Fruit fly (Drosophila melanogaster) whole organism, embryonic: ENCODE data around the gene Pcyt1.

Experiments
- Abd-B ChIP-seq: fragments of 200-800 bp; sonication (Bioruptor generic); optimal IDR thresholded peaks from 2 replicates; lab custom pipeline; 2018; ENCODE audit warnings: missing biosample characterization, mild to moderate bottlenecking, missing genetic modification characterization, moderate library complexity
- Asciz ChIP-seq: fragments of 200-800 bp; sonication (Bioruptor generic); optimal IDR thresholded peaks from 2 replicates; lab custom pipeline; 2017; ENCODE audit warnings: missing biosample characterization, mild to moderate bottlenecking, missing genetic modification characterization, missing genetic modification reagents
- Bteb2 ChIP-seq: fragments of 200-800 bp; sonication (Bioruptor generic); optimal IDR thresholded peaks from 2 replicates; lab custom pipeline; 2016; ENCODE audit warnings: missing biosample characterization, missing genetic modification characterization
- CG10147 ChIP-seq: fragments of 200-800 bp; sonication (Bioruptor generic); optimal IDR thresholded peaks from 2 replicates; lab custom pipeline; 2019; ENCODE audit warnings: missing biosample characterization, mild to moderate bottlenecking, missing genetic modification characterization, moderate library complexity
- CG1024 ChIP-seq: fragments of 200-800 bp; sonication (Bioruptor generic); IDR thresholded peaks from 2 replicates; pipeline ENCODE4 v1.3.6; 2022; ENCODE audit warnings: missing biosample characterization, missing genetic modification characterization
- CG10565 ChIP-seq: fragments of 200-800 bp; sonication (Bioruptor generic); optimal IDR thresholded peaks from 3 replicates; lab custom pipeline; 2016; ENCODE audit warnings: missing biosample characterization, mild to moderate bottlenecking, missing genetic modification characterization
- CG10959 ChIP-seq: fragments of 200-800 bp; sonication (Bioruptor generic); IDR thresholded peaks from 2 replicates; pipeline ENCODE4 v1.3.6; 2022; ENCODE audit warnings: missing biosample characterization, missing genetic modification characterization
- CG11398 ChIP-seq: fragments of 200-800 bp; sonication (Bioruptor generic); optimal IDR thresholded peaks from 2 replicates; lab custom pipeline; 2016; ENCODE audit warnings: missing biosample characterization, missing genetic modification characterization
- CG12942 ChIP-seq: fragments of 200-800 bp; sonication (Bioruptor generic); optimal IDR thresholded peaks from 3 replicates; lab custom pipeline; 2016; ENCODE audit warnings: missing biosample characterization, missing genetic modification characterization
- CG14710 ChIP-seq: fragments of 200-800 bp; sonication (Bioruptor generic); optimal IDR thresholded peaks from 3 replicates; lab custom pipeline; 2019; ENCODE audit warnings: missing biosample characterization, mild to moderate bottlenecking, missing genetic modification characterization, moderate library complexity
- CG15514 ChIP-seq: fragments of 200-800 bp; sonication (Bioruptor generic); optimal IDR thresholded peaks from 3 replicates; lab custom pipeline; 2017; ENCODE audit warnings: missing biosample characterization, missing genetic modification characterization, mild to moderate bottlenecking, moderate library complexity, missing genetic modification reagents
- CG16779 ChIP-seq: fragments of 200-800 bp; sonication (Bioruptor generic); IDR thresholded peaks from 2 replicates; pipeline ENCODE4 v1.3.6; 2022; ENCODE audit warnings: missing biosample characterization, missing genetic modification characterization
- CG31224 ChIP-seq: fragments of 200-800 bp; sonication (Bioruptor generic); IDR thresholded peaks from 2 replicates; pipeline ENCODE4 v1.3.6; 2022; ENCODE audit warnings: missing biosample characterization, missing genetic modification characterization
- CG3163 ChIP-seq: fragments of 200-800 bp; sonication (Bioruptor generic); optimal IDR thresholded peaks from 3 replicates; lab custom pipeline; 2016; ENCODE audit warnings: missing biosample characterization, missing genetic modification characterization
- CG34376 ChIP-seq: fragments of 200-800 bp; sonication (Bioruptor generic); optimal IDR thresholded peaks from 2 replicates; lab custom pipeline; 2018; ENCODE audit warnings: missing biosample characterization, mild to moderate bottlenecking, missing genetic modification characterization
- CG4404 ChIP-seq: fragments of 200-800 bp; sonication (Bioruptor generic); IDR thresholded peaks from 2 replicates; pipeline ENCODE4 v1.3.6; 2022; ENCODE audit warnings: missing biosample characterization, missing genetic modification characterization
- CG8281 ChIP-seq: fragments of 200-800 bp; sonication (Bioruptor generic); optimal IDR thresholded peaks from 2 replicates; lab custom pipeline; 2018; ENCODE audit warnings: missing biosample characterization, mild to moderate bottlenecking, missing genetic modification characterization, moderate library complexity
- CG8388 ChIP-seq: fragments of 200-800 bp; sonication (Bioruptor generic); optimal IDR thresholded peaks from 2 replicates; lab custom pipeline; 2019; ENCODE audit warnings: missing biosample characterization, mild to moderate bottlenecking, missing genetic modification characterization, moderate library complexity
- CG8944 ChIP-seq: fragments of 200-800 bp; sonication (Bioruptor generic); optimal IDR thresholded peaks from 3 replicates; lab custom pipeline; 2016; ENCODE audit warnings: missing biosample characterization, missing genetic modification characterization
- CG9797 ChIP-seq: fragments of 200-800 bp; sonication (Bioruptor generic); optimal IDR thresholded peaks from 3 replicates; lab custom pipeline; 2018; ENCODE audit warnings: missing biosample characterization, mild to moderate bottlenecking, missing genetic modification characterization
- D ChIP-seq, 2 experiments: fragments of 200-800 bp in 1 of 2; fragments of >200 bp in 1 of 2; sonication (Bioruptor generic) in 1 of 2; optimal IDR thresholded peaks; 2 replicates in 1 of 2; 3 replicates in 1 of 2; lab custom pipeline; 2017; ENCODE audit warnings: mild to moderate bottlenecking in 1 of 2, missing biosample characterization in 1 of 2, missing genetic modification characterization in 1 of 2, missing genetic modification reagents in 1 of 2
- Dad ChIP-seq: fragments of 200-800 bp; sonication (Bioruptor generic); optimal IDR thresholded peaks from 3 replicates; lab custom pipeline; 2016; ENCODE audit warnings: missing biosample characterization, missing genetic modification characterization
- Ets65A ChIP-seq: fragments of 200-800 bp; sonication (Bioruptor generic); peaks from one replicate; lab custom pipeline; 2016; ENCODE audit warnings: missing biosample characterization, missing genetic modification characterization
- Ets97D ChIP-seq: fragments of 200-800 bp; sonication (Bioruptor generic); optimal IDR thresholded peaks from 3 replicates; lab custom pipeline; 2016; ENCODE audit warnings: missing biosample characterization, missing genetic modification characterization
- HLH54F ChIP-seq: fragments of 200-800 bp; sonication (Bioruptor generic); optimal IDR thresholded peaks from 3 replicates; lab custom pipeline; 2016; ENCODE audit warnings: missing biosample characterization, missing genetic modification characterization
- Hr78 ChIP-seq, 2 experiments: fragments of 200-800 bp in 1 of 2; fragments of >200 bp in 1 of 2; sonication (Bioruptor generic) in 1 of 2; optimal IDR thresholded peaks; 2 replicates each; lab custom pipeline; 2017 to 2019; ENCODE audit warnings: missing biosample characterization in 2 of 2, missing genetic modification characterization in 2 of 2, mild to moderate bottlenecking in 1 of 2, moderate library complexity in 1 of 2
- Med ChIP-seq: fragments of 200-800 bp; sonication (Bioruptor generic); peaks from one replicate; lab custom pipeline; 2016; ENCODE audit warnings: missing biosample characterization, missing genetic modification characterization, mild to moderate bottlenecking, inconsistent platforms, moderate library complexity
- Mes4 ChIP-seq: fragments of 200-800 bp; sonication (Bioruptor generic); optimal IDR thresholded peaks from 2 replicates; lab custom pipeline; 2016; ENCODE audit warnings: missing biosample characterization, missing genetic modification characterization
- Opbp ChIP-seq: fragments of 200-800 bp; sonication (Bioruptor generic); IDR thresholded peaks from 3 replicates; pipeline ENCODE4 v1.3.6; 2022; ENCODE audit warnings: missing biosample characterization, missing genetic modification characterization; ENCODE audit not compliant: partially characterized antibody
- Ravus ChIP-seq: fragments of 200-800 bp; sonication (Bioruptor generic); IDR thresholded peaks from 2 replicates; pipeline ENCODE4 v1.3.6; 2022; ENCODE audit warnings: missing biosample characterization, missing genetic modification characterization
- Scr ChIP-seq: fragments of 200-800 bp; sonication (Bioruptor generic); IDR thresholded peaks from 2 replicates; pipeline ENCODE4 v1.3.6; 2022; ENCODE audit warnings: missing biosample characterization, missing genetic modification characterization; ENCODE audit not compliant: partially characterized antibody
- Sry-δ ChIP-seq: fragments of 200-800 bp; sonication (Bioruptor generic); optimal IDR thresholded peaks from 2 replicates; lab custom pipeline; 2016; ENCODE audit warnings: missing biosample characterization, missing genetic modification characterization
- Ssrp ChIP-seq: fragments of 200-800 bp; sonication (Bioruptor generic); optimal IDR thresholded peaks from 2 replicates; lab custom pipeline; 2018; ENCODE audit warnings: missing biosample characterization, mild to moderate bottlenecking, missing genetic modification characterization, moderate library complexity
- ash1 ChIP-seq: fragments of 200-800 bp; sonication (Bioruptor generic); optimal IDR thresholded peaks from 2 replicates; lab custom pipeline; 2018; ENCODE audit warnings: missing biosample characterization, mild to moderate bottlenecking, missing genetic modification characterization
- chif ChIP-seq, 2 experiments: fragments of 200-800 bp; sonication (Bioruptor generic); optimal IDR thresholded peaks; 3 replicates each; lab custom pipeline; 2016; ENCODE audit warnings: missing biosample characterization in 2 of 2, missing genetic modification characterization in 2 of 2
- dysf ChIP-seq: fragments of 200-800 bp; sonication (Bioruptor generic); IDR thresholded peaks from 3 replicates; pipeline ENCODE4 v1.3.6; 2022; ENCODE audit warnings: missing biosample characterization, missing genetic modification characterization
- gfzf ChIP-seq: fragments of 200-800 bp; sonication (Bioruptor generic); optimal IDR thresholded peaks from 2 replicates; lab custom pipeline; 2016; ENCODE audit warnings: missing biosample characterization, mild to moderate bottlenecking, missing genetic modification characterization, moderate library complexity
- ham ChIP-seq: fragments of 200-800 bp; sonication (Bioruptor generic); IDR thresholded peaks from 2 replicates; pipeline ENCODE4 v1.3.6; 2022; ENCODE audit warnings: missing biosample characterization, missing genetic modification characterization
- insv ChIP-seq, 2 experiments: fragments of 200-800 bp; sonication (Bioruptor generic); optimal IDR thresholded peaks; 3 replicates each; lab custom pipeline; 2016 to 2018; ENCODE audit warnings: missing biosample characterization in 2 of 2, missing genetic modification characterization in 2 of 2
- lola ChIP-seq, 3 experiments: fragments of >200 bp in 2 of 3; fragments of 200-800 bp in 1 of 3; sonication (Bioruptor generic) in 1 of 3; optimal IDR thresholded peaks; 2 replicates each; lab custom pipeline; 2017 to 2019; ENCODE audit warnings: missing biosample characterization in 3 of 3, missing genetic modification characterization in 3 of 3, mild to moderate bottlenecking in 1 of 3, moderate library complexity in 1 of 3
- luna ChIP-seq: fragments of 200-800 bp; sonication (Bioruptor generic); optimal IDR thresholded peaks from 2 replicates; lab custom pipeline; 2016; ENCODE audit warnings: missing biosample characterization, missing genetic modification characterization
- onecut ChIP-seq: fragments of 200-800 bp; sonication (Bioruptor generic); IDR thresholded peaks from 2 replicates; pipeline ENCODE4 v1.3.6; 2022; ENCODE audit warnings: missing biosample characterization, missing genetic modification characterization
- otp ChIP-seq: fragments of 200-800 bp; sonication (Bioruptor generic); IDR thresholded peaks from 3 replicates; pipeline ENCODE4, ENCODE4 v1.3.6; 2022; ENCODE audit warnings: missing biosample characterization, missing genetic modification characterization
- psq ChIP-seq: fragments of 200-800 bp; sonication (Bioruptor generic); optimal IDR thresholded peaks from 2 replicates; lab custom pipeline; 2017; ENCODE audit warnings: missing biosample characterization, missing genetic modification characterization
- pzg ChIP-seq: fragments of 200-800 bp; sonication (Bioruptor generic); optimal IDR thresholded peaks from 3 replicates; lab custom pipeline; 2018; ENCODE audit warnings: missing biosample characterization, mild to moderate bottlenecking, missing genetic modification characterization, moderate library complexity
- rib ChIP-seq: fragments of 200-800 bp; sonication (Bioruptor generic); IDR thresholded peaks from 2 replicates; pipeline ENCODE4 v1.3.6; 2022; ENCODE audit warnings: missing biosample characterization, missing genetic modification characterization
- vvl ChIP-seq: fragments of 200-800 bp; sonication (Bioruptor generic); IDR thresholded peaks from 2 replicates; pipeline ENCODE4 v1.3.6; 2022; ENCODE audit warnings: missing biosample characterization, missing genetic modification characterization
- zf30C ChIP-seq: fragments of 200-800 bp; sonication (Bioruptor generic); optimal IDR thresholded peaks from 3 replicates; lab custom pipeline; 2018; ENCODE audit warnings: missing biosample characterization, mild to moderate bottlenecking, missing genetic modification characterization
- zfh1 ChIP-seq: fragments of 200-800 bp; sonication (Bioruptor generic); IDR thresholded peaks from 3 replicates; pipeline ENCODE4 v1.3.6; 2022; ENCODE audit warnings: missing biosample characterization, missing genetic modification characterization

Gene Pcyt1

DNA sequence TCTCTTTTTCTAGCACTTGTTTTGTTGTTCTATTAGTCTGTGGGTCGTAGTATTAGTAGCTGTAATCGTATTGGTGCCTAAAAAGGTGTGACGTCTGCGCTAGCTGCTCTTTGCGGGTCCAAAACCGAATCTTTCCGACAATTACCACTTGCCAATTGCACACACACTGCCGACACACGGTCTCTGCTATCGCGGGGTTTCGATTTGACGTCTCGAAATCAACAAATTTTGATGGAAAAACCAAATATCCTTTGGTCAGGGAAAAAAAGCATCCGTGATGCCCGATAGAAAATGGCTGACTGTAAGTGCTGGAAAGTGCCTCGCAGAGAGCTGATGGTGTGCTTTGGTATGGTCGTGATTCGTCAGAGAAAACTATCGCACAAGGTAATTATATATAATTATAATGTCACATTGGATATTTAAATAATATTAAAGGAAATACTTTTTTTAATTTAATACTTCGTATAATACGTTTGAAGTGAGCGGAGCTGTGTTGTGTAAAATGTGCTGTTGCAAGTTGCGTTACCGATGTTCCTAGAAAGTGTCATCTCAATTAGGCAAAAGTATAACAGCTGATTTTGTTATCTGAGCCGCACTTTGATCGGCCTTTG is 12.4 kb downstream of the Pcyt1 start, which contains the start of the genes Pex10 and CG12099 (continued):
- TF ChIP-seq insv (GFP tag; optimal IDR thresholded peaks at IDR 0.05; lab: Kevin White, UChicago) (peak in 1 of 2 experiments; percentile 69), CG15514 (GFP tag; lab: Kevin White, UChicago) (peak; percentile 89), zf30C (GFP tag; lab: Kevin White, UChicago) (no peak), CG16779 (GFP tag; lab: Robert Waterston, UW) (peak; percentile 83), Ravus (GFP tag; lab: Robert Waterston, UW) (peak; percentile 72), Sry-δ (GFP tag; lab: Kevin White, UChicago) (peak; percentile 87), HLH54F (peak; percentile 72), Abd-B (peak; percentile 88), chif (GFP tag; optimal IDR thresholded peaks at IDR 0.05; lab: Kevin White, UChicago) (peak; percentile 30 to 66), vvl (peak; percentile 93), CG1024 (peak; percentile 57), CG10147 (peak; percentile 83), ham (peak; percentile 77; the same call in 1 of the 2 replicates), ash1 (no peak), CG10959 (GFP tag; lab: Robert Waterston, UW) (peak; percentile 88), CG34376 (GFP tag; lab: Kevin White, UChicago) (peak; percentile 85), lola (GFP tag; optimal IDR thresholded peaks at IDR 0.05; lab: Kevin White, UChicago) (peak in 1 of 3 experiments; percentile 89), CG8944 (peak; percentile 72), Opbp (GFP tag; lab: Robert Waterston, UW) (peak; percentile 85), Dad (GFP tag; lab: Kevin White, UChicago) (peak; percentile 41), Hr78 (GFP tag; optimal IDR thresholded peaks at IDR 0.05; lab: Kevin White, UChicago) (no peak), CG11398 (GFP tag; lab: Kevin White, UChicago) (no peak), CG4404 (peak; percentile 95), CG31224 (GFP tag; lab: Robert Waterston, UW) (peak; percentile 80; the same call in 1 of the 2 replicates), CG12942 (GFP tag; lab: Kevin White, UChicago) (peak; percentile 92), zfh1 (GFP tag; lab: Robert Waterston, UW) (peak; percentile 88), Ets97D (peak; percentile 73), Med (GFP tag; lab: Kevin White, UChicago) (peak; percentile 91), Bteb2 (GFP tag; lab: Kevin White, UChicago) (peak; percentile 66), Mes4 (GFP tag; lab: Kevin White, UChicago) (peak; percentile 37), D (optimal IDR thresholded peaks at IDR 0.05; lab: Kevin White, UChicago) (no peak), D (GFP tag; optimal IDR thresholded peaks at IDR 0.05; lab: Kevin White, UChicago) (peak; percentile 68), Asciz (no peak), pzg (GFP tag; lab: Kevin White, UChicago) (peak; percentile 76), dysf (peak; percentile 92), gfzf (GFP tag; lab: Kevin White, UChicago) (no peak), CG10565 (no peak), CG9797 (GFP tag; lab: Kevin White, UChicago) (peak; percentile 58), luna (no peak), rib (GFP tag; lab: Robert Waterston, UW) (peak; percentile 85), CG14710 (tag; lab: Kevin White, UChicago) (peak; percentile 94), otp (GFP tag; lab: Robert Waterston, UW) (peak; percentile 82), Ets65A (GFP tag; lab: Kevin White, UChicago) (peak; percentile 97), CG8281 (no peak), CG8388 (GFP tag; lab: Kevin White, UChicago) (peak; percentile 85), Ssrp (tag; lab: Kevin White, UChicago) (peak; percentile 82), psq (GFP tag; lab: Kevin White, UChicago) (peak; percentile 72), Scr (GFP tag; lab: Robert Waterston, UW) (peak; percentile 97), onecut (GFP tag; lab: Robert Waterston, UW) (peak; percentile 75), CG3163 (GFP tag; lab: Kevin White, UChicago) (peak; percentile 28)
